Worm (Caenorhabditis elegans) whole organism, young adult: ENCODE measurements around the gene dcap-2.
A peak's percentile ranks its signal among the peaks of the same experiment; 100 is the strongest.

Source experiments
- F37B4.10 ChIP-seq: fragments of 200-800 bp; sonication (Bioruptor generic); IDR thresholded peaks from 2 replicates; pipeline ENCODE4 v1.3.6; 2022; ENCODE audit warnings: missing genetic modification characterization, missing compliant biosample characterization
- F57A8.1 ChIP-seq: fragments of 200-800 bp; sonication (Bioruptor generic); optimal IDR thresholded peaks from 2 replicates; lab custom pipeline; 2018; ENCODE audit warnings: mild to moderate bottlenecking, missing genetic modification characterization, moderate library complexity, missing compliant biosample characterization
- K11D2.4 ChIP-seq: fragments of 200-800 bp; sonication (Bioruptor generic); IDR thresholded peaks from 2 replicates; pipeline ENCODE4 v1.3.6; 2022; ENCODE audit warnings: missing genetic modification reagents, missing genetic modification characterization, missing compliant biosample characterization
- T07F8.4 ChIP-seq: sonication (generic microtip); optimal IDR thresholded peaks from 2 replicates; lab custom pipeline; 2016; ENCODE audit warnings: mild to moderate bottlenecking, missing genetic modification characterization, moderate library complexity, missing compliant biosample characterization
- Y79H2A.3 ChIP-seq: fragments of 200-800 bp; sonication (Bioruptor generic); conservative IDR thresholded peaks from 2 replicates; pipeline ENCODE4 v1.3.6; 2022; ENCODE audit warnings: missing genetic modification reagents, missing genetic modification characterization, missing compliant biosample characterization
- ama-1 ChIP-seq, 3 experiments: fragments of 150-350 bp in 1 of 3; sonication (generic microtip) in 2 of 3; optimal IDR thresholded peaks; 2 replicates each; lab custom pipeline; 2014 to 2018; ENCODE audit warnings: missing biosample characterization in 2 of 3, missing genetic modification characterization in 2 of 3, missing genetic modification reagents in 2 of 3
- atf-7 ChIP-seq: sonication (generic microtip); optimal IDR thresholded peaks from 2 replicates; lab custom pipeline; 2017; ENCODE audit warnings: mild to moderate bottlenecking, missing genetic modification characterization, missing compliant biosample characterization
- attf-5 ChIP-seq: fragments of 200-800 bp; sonication (Bioruptor generic); optimal IDR thresholded peaks from 2 replicates; lab custom pipeline; 2018; ENCODE audit warnings: mild to moderate bottlenecking, missing genetic modification characterization, missing compliant biosample characterization
- ccch-3 ChIP-seq: fragments of 200-800 bp; sonication (Bioruptor generic); optimal IDR thresholded peaks from 2 replicates; lab custom pipeline; 2018; ENCODE audit warnings: mild to moderate bottlenecking, missing genetic modification characterization, missing compliant biosample characterization
- ceh-100 ChIP-seq: fragments of 200-800 bp; sonication (Bioruptor generic); IDR thresholded peaks from 2 replicates; pipeline ENCODE4 v1.3.6; 2022; ENCODE audit warnings: missing genetic modification reagents, missing genetic modification characterization, missing compliant biosample characterization
- ceh-27 ChIP-seq: fragments of 200-800 bp; sonication (Bioruptor generic); optimal IDR thresholded peaks from 2 replicates; lab custom pipeline; 2018; ENCODE audit warnings: mild to moderate bottlenecking, missing genetic modification characterization, moderate library complexity, missing compliant biosample characterization
- ceh-79 ChIP-seq: sonication (generic microtip); optimal IDR thresholded peaks from 2 replicates; lab custom pipeline; 2017; ENCODE audit warnings: mild to moderate bottlenecking, missing genetic modification characterization, missing compliant biosample characterization
- ceh-91 ChIP-seq: fragments of 200-800 bp; sonication (Bioruptor generic); IDR thresholded peaks from 2 replicates; pipeline ENCODE4 v1.3.6; 2022; ENCODE audit warnings: missing genetic modification reagents, missing genetic modification characterization, missing compliant biosample characterization
- die-1 ChIP-seq: sonication (generic microtip); optimal IDR thresholded peaks from 2 replicates; lab custom pipeline; 2016; ENCODE audit warnings: missing genotype, mild to moderate bottlenecking, missing genetic modification characterization, missing compliant biosample characterization
- dpl-1 ChIP-seq: fragments of 150-350 bp; optimal IDR thresholded peaks from 2 replicates; lab custom pipeline; 2014; ENCODE audit warnings: missing biosample characterization, missing genetic modification reagents, missing genetic modification characterization
- egl-18 ChIP-seq: fragments of 200-800 bp; sonication (Bioruptor generic); IDR thresholded peaks from 2 replicates; pipeline ENCODE4 v1.3.6; 2022; ENCODE audit warnings: missing genetic modification reagents, missing genetic modification characterization, missing compliant biosample characterization
- egl-44 ChIP-seq: fragments of 200-800 bp; sonication (Bioruptor generic); IDR thresholded peaks from 2 replicates; pipeline ENCODE4 v1.3.6; 2022; ENCODE audit warnings: missing genetic modification reagents, missing genetic modification characterization, missing compliant biosample characterization
- egrh-3 ChIP-seq: fragments of 200-800 bp; sonication (Bioruptor generic); IDR thresholded peaks from 2 replicates; pipeline ENCODE4 v1.3.6; 2022; ENCODE audit warnings: missing genetic modification reagents, missing genetic modification characterization, missing compliant biosample characterization
- lag-1 ChIP-seq: fragments of 200-800 bp; sonication (Bioruptor generic); IDR thresholded peaks from 2 replicates; pipeline ENCODE4 v1.3.6; 2022; ENCODE audit warnings: missing genetic modification reagents, missing genetic modification characterization, missing compliant biosample characterization
- let-607 ChIP-seq, 2 experiments: fragments of 200-800 bp in 1 of 2; sonication (Bioruptor generic) in 1 of 2; sonication (generic microtip) in 1 of 2; optimal IDR thresholded peaks; 2 replicates each; lab custom pipeline; 2016 to 2018; ENCODE audit warnings: mild to moderate bottlenecking in 2 of 2, missing compliant biosample characterization in 2 of 2, missing genetic modification characterization in 2 of 2, moderate library complexity in 2 of 2, missing genotype in 1 of 2
- lin-35 ChIP-seq, 3 experiments: fragments of 150-350 bp in 2 of 3; sonication (generic microtip) in 1 of 3; optimal IDR thresholded peaks; 2 replicates each; lab custom pipeline; 2014 to 2018; ENCODE audit warnings: missing biosample characterization in 3 of 3, missing genetic modification characterization in 3 of 3, missing genetic modification reagents in 3 of 3
- lsl-1 ChIP-seq: fragments of 200-800 bp; sonication (Bioruptor generic); optimal IDR thresholded peaks from 2 replicates; lab custom pipeline; 2018; ENCODE audit warnings: mild to moderate bottlenecking, missing genetic modification characterization, moderate library complexity, missing compliant biosample characterization
- lsy-27 ChIP-seq: sonication (generic microtip); optimal IDR thresholded peaks from 2 replicates; lab custom pipeline; 2017; ENCODE audit warnings: missing genetic modification characterization, mild to moderate bottlenecking, missing compliant biosample characterization, antibody characterized with exemption, missing genotype, borderline replicate concordance; ENCODE audit not compliant: insufficient read depth
- madf-10 ChIP-seq: sonication (generic microtip); optimal IDR thresholded peaks from 2 replicates; lab custom pipeline; 2016; ENCODE audit warnings: mild to moderate bottlenecking, missing genetic modification characterization, missing compliant biosample characterization
- madf-8 ChIP-seq: fragments of 200-800 bp; sonication (Bioruptor generic); conservative IDR thresholded peaks from 2 replicates; pipeline ENCODE4 v1.3.6; 2022; ENCODE audit warnings: missing genetic modification reagents, missing genetic modification characterization, missing compliant biosample characterization
- mel-28 ChIP-seq: sonication (generic microtip); optimal IDR thresholded peaks from 2 replicates; lab custom pipeline; 2016; ENCODE audit warnings: borderline replicate concordance, mild to moderate bottlenecking, missing genetic modification characterization, missing compliant biosample characterization
- nhr-120 ChIP-seq: fragments of 200-800 bp; sonication (Bioruptor generic); IDR thresholded peaks from 2 replicates; pipeline ENCODE4 v1.3.6; 2022; ENCODE audit warnings: missing genetic modification characterization, missing compliant biosample characterization
- nhr-27 ChIP-seq: fragments of 200-800 bp; sonication (Bioruptor generic); optimal IDR thresholded peaks from 2 replicates; lab custom pipeline; 2018; ENCODE audit warnings: mild to moderate bottlenecking, missing genetic modification characterization, moderate library complexity, missing compliant biosample characterization
- repo-1 ChIP-seq: sonication (generic microtip); optimal IDR thresholded peaks from 2 replicates; lab custom pipeline; 2017; ENCODE audit warnings: mild to moderate bottlenecking, missing genetic modification characterization, missing compliant biosample characterization
- snpc-3.4 ChIP-seq: sonication (generic microtip); optimal IDR thresholded peaks from 2 replicates; lab custom pipeline; 2017; ENCODE audit warnings: missing genetic modification characterization, mild to moderate bottlenecking, missing compliant biosample characterization, antibody characterized with exemption, moderate library complexity, missing genotype, missing genetic modification reagents
- snpc-4 ChIP-seq, 5 experiments: fragments of 150-350 bp in 1 of 5; sonication (generic microtip) in 4 of 5; optimal IDR thresholded peaks; 2 replicates each; lab custom pipeline; 2014 to 2018; ENCODE audit warnings: missing genetic modification characterization in 5 of 5, missing biosample characterization in 3 of 5, antibody characterized with exemption in 2 of 5, mild to moderate bottlenecking in 2 of 5, missing compliant biosample characterization in 2 of 5, missing genotype in 2 of 5, moderate library complexity in 2 of 5, missing genetic modification reagents in 1 of 5
- unc-130 ChIP-seq: sonication (generic microtip); optimal IDR thresholded peaks from 2 replicates; lab custom pipeline; 2016; ENCODE audit warnings: missing genetic modification reagents, missing genetic modification characterization, missing compliant biosample characterization
- xnd-1 ChIP-seq: sonication (generic microtip); optimal IDR thresholded peaks from 2 replicates; lab custom pipeline; 2016; ENCODE audit warnings: missing genotype, missing genetic modification reagents, missing genetic modification characterization, missing compliant biosample characterization
- zfh-2 ChIP-seq: fragments of 200-800 bp; sonication (Bioruptor generic); conservative IDR thresholded peaks from 2 replicates; pipeline ENCODE4 v1.3.6; 2022; ENCODE audit warnings: missing genetic modification reagents, missing genetic modification characterization, missing compliant biosample characterization
- ztf-18 ChIP-seq: sonication (generic microtip); optimal IDR thresholded peaks from 2 replicates; lab custom pipeline; 2016; ENCODE audit warnings: missing genotype, mild to moderate bottlenecking, missing genetic modification characterization, missing compliant biosample characterization
- ztf-22 ChIP-seq: fragments of 200-800 bp; sonication (Bioruptor generic); optimal IDR thresholded peaks from 2 replicates; lab custom pipeline; 2018; ENCODE audit warnings: mild to moderate bottlenecking, missing genetic modification characterization, moderate library complexity, missing compliant biosample characterization
- ztf-28 ChIP-seq: fragments of 200-800 bp; sonication (Bioruptor generic); IDR thresholded peaks from 2 replicates; pipeline ENCODE4 v1.3.6; 2022; ENCODE audit warnings: missing genetic modification reagents, missing genetic modification characterization, missing compliant biosample characterization

dcap-2 gene

ce11 chrIV:13521785-13522184, at the start of gene dcap-2:
Gene dcap-2, minus strand, starts transcription at chrIV:13521870.
- TF ChIP-seq lag-1 (GFP tag; lab: Robert Waterston, UW) (no peak), attf-5 (no peak), snpc-4 (GFP tag; optimal IDR thresholded peaks at IDR 0.05; lab: Kevin White, UChicago) (no peak), snpc-4 (tag; optimal IDR thresholded peaks at IDR 0.05; lab: Kevin White, UChicago) (peak in 1 of 4 experiments; percentile 15)
- TF ChIP-seq, all 124 proteins: peak for 1

ce11 chrIV:13564284-13564683, 42.6 kb upstream of the dcap-2 start:
- TF ChIP-seq F57A8.1 (GFP tag; lab: Kevin White, UChicago), result no peak
- TF ChIP-seq unc-130, result no peak
- TF ChIP-seq die-1 (tag; lab: Kevin White, UChicago), result no peak
- TF ChIP-seq snpc-3.4 (tag; lab: Kevin White, UChicago), result no peak
- no peak for TF ChIP-seq F37B4.10 (GFP tag; lab: Robert Waterston, UW)
- no peak for TF ChIP-seq ztf-18 (tag; lab: Kevin White, UChicago)
- no peak for TF ChIP-seq ceh-79 (tag; lab: Kevin White, UChicago)
- no peak for TF ChIP-seq lsy-27 (tag; lab: Kevin White, UChicago)
- TF ChIP-seq repo-1 (tag; lab: Kevin White, UChicago), result no peak
- no peak for TF ChIP-seq madf-10 (tag; lab: Kevin White, UChicago)
- TF ChIP-seq madf-8 (GFP tag; lab: Robert Waterston, UW), result no peak
- TF ChIP-seq, all 124 proteins: peak for 0

- TF ChIP-seq ztf-28 (GFP tag; lab: Robert Waterston, UW), result 0 out of 2 replicates have a peak, but pooled peaks have one; percentile 39
- no peak for TF ChIP-seq mel-28
- no peak for TF ChIP-seq ceh-27
Measured at ce11 chrIV:13561629-13562028, 40.0 kb upstream of the dcap-2 start, which contains the start of the genes Y45F10B.13 and qui-1. Gene Y45F10B.13, minus strand, starts transcription at chrIV:13561729. Gene qui-1, plus strand, starts transcription at chrIV:13561861.

ce11 chrIV:13559020-13559419, 37.4 kb upstream of the dcap-2 start:
- no peak for TF ChIP-seq lin-35 (GFP tag; optimal IDR thresholded peaks at IDR 0.05; lab: Kevin White, UChicago)
- TF ChIP-seq zfh-2 (GFP tag; lab: Robert Waterston, UW), result peak; percentile 65; the same call in 1 of the 2 replicates

- no peak for TF ChIP-seq lsl-1 (GFP tag; lab: Kevin White, UChicago)
- no peak for TF ChIP-seq Y79H2A.3 (GFP tag; lab: Robert Waterston, UW)
- TF ChIP-seq egrh-3 (GFP tag; lab: Robert Waterston, UW), result no peak
- TF ChIP-seq T07F8.4 (tag; lab: Kevin White, UChicago), result no peak
Measured at ce11 chrIV:13557393-13557792, 35.7 kb upstream of the dcap-2 start.

ce11 chrIV:13555508-13555907, 33.8 kb upstream of the dcap-2 start:
- TF ChIP-seq egl-18 (GFP tag; lab: Robert Waterston, UW) (no peak), ztf-22 (no peak), ceh-91 (GFP tag; lab: Robert Waterston, UW) (no peak), lsy-27 (tag; lab: Kevin White, UChicago) (no peak), madf-8 (GFP tag; lab: Robert Waterston, UW) (no peak), lsl-1 (GFP tag; lab: Kevin White, UChicago) (no peak), ccch-3 (GFP tag; lab: Kevin White, UChicago) (no peak), K11D2.4 (GFP tag; lab: Robert Waterston, UW) (no peak), xnd-1 (no peak), ceh-100 (no peak), Y79H2A.3 (GFP tag; lab: Robert Waterston, UW) (no peak), atf-7 (tag; lab: Kevin White, UChicago) (no peak), let-607 (tag; optimal IDR thresholded peaks at IDR 0.05; lab: Kevin White, UChicago) (no peak), lag-1 (GFP tag; lab: Robert Waterston, UW) (no peak), nhr-120 (GFP tag; lab: Robert Waterston, UW) (no peak), nhr-27 (tag; lab: Kevin White, UChicago) (no peak), dpl-1 (no peak), ama-1 (optimal IDR thresholded peaks at IDR 0.05; lab: Kevin White, UChicago) (no peak), ama-1 (GFP tag; optimal IDR thresholded peaks at IDR 0.05; lab: Kevin White, UChicago) (no peak), egl-44 (GFP tag; lab: Robert Waterston, UW) (no peak)
